Fruit fly (Drosophila melanogaster): ENCODE results near the gene CG33263.

CG33263 gene

DNA sequence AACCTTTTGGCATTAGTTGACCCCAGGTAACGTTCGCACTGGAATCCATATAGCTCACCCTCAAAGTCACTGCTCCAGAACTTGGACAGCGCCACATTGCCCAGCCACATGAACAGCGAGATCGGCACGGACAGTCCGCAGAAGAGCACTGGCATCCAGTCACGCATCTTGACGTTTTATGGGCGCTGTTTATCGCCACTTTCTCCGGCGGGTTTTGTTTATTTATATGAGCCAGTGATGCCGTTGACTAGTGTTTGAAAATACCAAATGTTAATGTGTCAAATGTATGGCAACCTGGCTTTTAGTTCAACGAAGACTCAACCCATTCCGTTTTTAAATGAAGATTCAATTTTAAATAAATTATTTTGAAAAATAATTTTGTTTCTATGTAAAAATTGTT is 36.4 kb downstream of the CG33263 start, which contains the start of gene CG10171 (continued):
- TF ChIP-seq Lhr (GFP tag; optimal IDR thresholded peaks at IDR 0.05) (peak; percentile 52), CG12236 (GFP tag; optimal IDR thresholded peaks at IDR 0.05) (no peak), ham (GFP tag; IDR thresholded peaks at IDR 0.05) (no peak), ems (GFP tag; optimal IDR thresholded peaks at IDR 0.05) (no peak), Fer1 (GFP tag; optimal IDR thresholded peaks at IDR 0.05) (no peak), CG12219 (GFP tag; optimal IDR thresholded peaks at IDR 0.05) (no peak), CG3726 (GFP tag; IDR thresholded peaks at IDR 0.05) (no peak), CG15479 (GFP tag; optimal IDR thresholded peaks at IDR 0.05) (no peak), ranshi (GFP tag; IDR thresholded peaks at IDR 0.05) (no peak), dpn (GFP tag; optimal IDR thresholded peaks at IDR 0.05) (no peak), yki (optimal IDR thresholded peaks at IDR 0.05) (no peak), Adf1 (GFP tag; IDR thresholded peaks at IDR 0.05) (no peak), tna (GFP tag; IDR thresholded peaks at IDR 0.05; ENCODE audit: partially characterized antibody) (peak; percentile 44; the same call in 1 of the 2 replicates), tio (GFP tag; optimal IDR thresholded peaks at IDR 0.05) (no peak), CG9437 (GFP tag; optimal IDR thresholded peaks at IDR 0.05) (no peak), CG12299 (tag; optimal IDR thresholded peaks at IDR 0.05) (no peak), Ada2b (GFP tag; IDR thresholded peaks at IDR 0.05) (no peak), kni (GFP tag; optimal IDR thresholded peaks at IDR 0.05) (no peak), CG10321 (GFP tag; IDR thresholded peaks at IDR 0.05) (no peak), CG42726 (GFP tag; IDR thresholded peaks at IDR 0.05; ENCODE audit: partially characterized antibody) (no peak), nmo (GFP tag; optimal IDR thresholded peaks at IDR 0.05) (peak; percentile 1), CG9797 (GFP tag; optimal IDR thresholded peaks at IDR 0.05) (no peak), grn (GFP tag; optimal IDR thresholded peaks at IDR 0.05) (no peak), slp2 (GFP tag; optimal IDR thresholded peaks at IDR 0.05) (no peak), peb (GFP tag; IDR thresholded peaks at IDR 0.05) (no peak), tup (GFP tag; optimal IDR thresholded peaks at IDR 0.05) (no peak), CG2120 (GFP tag; optimal IDR thresholded peaks at IDR 0.05) (no peak), Usf (GFP tag; optimal IDR thresholded peaks at IDR 0.05) (no peak), CG17568 (GFP tag; optimal IDR thresholded peaks at IDR 0.05) (no peak), CG7987 (GFP tag; optimal IDR thresholded peaks at IDR 0.05) (no peak), CG2202 (tag; optimal IDR thresholded peaks at IDR 0.05) (no peak), ci (GFP tag; IDR thresholded peaks at IDR 0.05) (peak; percentile 37; the same call in 1 of the 3 replicates), hb (GFP tag; IDR thresholded peaks at IDR 0.05; ENCODE audit: partially characterized antibody) (no peak), Tbp (GFP tag; optimal IDR thresholded peaks at IDR 0.05) (no peak), CG5245 (GFP tag; optimal IDR thresholded peaks at IDR 0.05) (no peak), Drgx (GFP tag; IDR thresholded peaks at IDR 0.05) (no peak), Ssrp (tag; optimal IDR thresholded peaks at IDR 0.05) (no peak), CG9215 (GFP tag; IDR thresholded peaks at IDR 0.05) (no peak), CG7556 (GFP tag; optimal IDR thresholded peaks at IDR 0.05) (no peak), Mad (GFP tag; optimal IDR thresholded peaks at IDR 0.05) (no peak), BtbVII (GFP tag; optimal IDR thresholded peaks at IDR 0.05) (no peak), Hey (tag; optimal IDR thresholded peaks at IDR 0.05) (no peak), Eip74EF (GFP tag; optimal IDR thresholded peaks at IDR 0.05) (no peak), amos (GFP tag; IDR thresholded peaks at IDR 0.05; ENCODE audit: partially characterized antibody) (peak; percentile 35; the same call in 1 of the 2 replicates), sim (GFP tag; IDR thresholded peaks at IDR 0.05) (no peak), trh (GFP tag; optimal IDR thresholded peaks at IDR 0.05) (no peak), ac (GFP tag; optimal IDR thresholded peaks at IDR 0.05) (no peak), kay (GFP tag; optimal IDR thresholded peaks at IDR 0.05) (no peak), Atf6 (GFP tag; IDR thresholded peaks at IDR 0.05) (no peak), tin (GFP tag; optimal IDR thresholded peaks at IDR 0.05) (no peak), Hr51 (GFP tag; optimal IDR thresholded peaks at IDR 0.05) (no peak), fd64A (GFP tag; optimal IDR thresholded peaks at IDR 0.05) (no peak)
